Worm (Caenorhabditis elegans): ENCODE results near the gene cutl-12.

Gene cutl-12

ce11 chrII:8646437-8646836 is 12.2 kb upstream of the cutl-12 start:
- TF ChIP-seq zip-8 (tag; optimal IDR thresholded peaks at IDR 0.05) (no peak), lsy-2 (tag; optimal IDR thresholded peaks at IDR 0.05) (no peak), ham-2 (GFP tag; optimal IDR thresholded peaks at IDR 0.05) (no peak), hlh-1 (tag; optimal IDR thresholded peaks at IDR 0.05) (no peak), ceh-83 (GFP tag; optimal IDR thresholded peaks at IDR 0.05) (no peak), sem-2 (GFP tag; optimal IDR thresholded peaks at IDR 0.05) (no peak), mab-5 (tag; optimal IDR thresholded peaks at IDR 0.05) (no peak), sptf-1 (tag; optimal IDR thresholded peaks at IDR 0.05) (no peak), snpc-4 (tag; optimal IDR thresholded peaks at IDR 0.05) (no peak), lin-13 (tag; optimal IDR thresholded peaks at IDR 0.05) (no peak), blmp-1 (tag; optimal IDR thresholded peaks at IDR 0.05) (no peak), mls-2 (tag; optimal IDR thresholded peaks at IDR 0.05) (no peak), nhr-28 (tag; optimal IDR thresholded peaks at IDR 0.05) (no peak), ztf-11 (tag; optimal IDR thresholded peaks at IDR 0.05) (no peak), drap-1 (GFP tag; optimal IDR thresholded peaks at IDR 0.05) (no peak), flh-1 (GFP tag; optimal IDR thresholded peaks at IDR 0.05) (no peak), ceh-39 (tag; optimal IDR thresholded peaks at IDR 0.05) (no peak)

- TF ChIP-seq unc-120 (tag; optimal IDR thresholded peaks at IDR 0.05; ENCODE audit: poor library complexity, severe bottlenecking): no peak
- TF ChIP-seq nhr-237 (tag; optimal IDR thresholded peaks at IDR 0.05): no peak
- no peak for TF ChIP-seq elt-1 (tag; optimal IDR thresholded peaks at IDR 0.05; ENCODE audit: borderline replicate concordance, insufficient read depth)
- no peak for TF ChIP-seq snpc-4 (tag; optimal IDR thresholded peaks at IDR 0.05)
- TF ChIP-seq elt-3 (tag; optimal IDR thresholded peaks at IDR 0.05): no peak
- peak; percentile 2 for TF ChIP-seq unc-62 (GFP tag; optimal IDR thresholded peaks at IDR 0.05)
- no peak for TF ChIP-seq unc-39 (tag; optimal IDR thresholded peaks at IDR 0.05)
- TF ChIP-seq ces-1 (GFP tag; optimal IDR thresholded peaks at IDR 0.05): peak; percentile 60
- no peak for TF ChIP-seq lin-32 (GFP tag; optimal IDR thresholded peaks at IDR 0.05)
- TF ChIP-seq drap-1 (GFP tag; optimal IDR thresholded peaks at IDR 0.05): no peak
- no peak for TF ChIP-seq mep-1 (tag; optimal IDR thresholded peaks at IDR 0.05)
These were observed 9.5 kb upstream of the cutl-12 start for ce11 chrII:8643627-8644356.

ce11 chrII:8642376-8642775 is 8.1 kb upstream of the cutl-12 start:
- TF ChIP-seq blmp-1 (tag; optimal IDR thresholded peaks at IDR 0.05) (peak; percentile 86), ham-2 (GFP tag; optimal IDR thresholded peaks at IDR 0.05) (no peak)

ce11 chrII:8641131-8641530 is 6.8 kb upstream of the cutl-12 start, which contains the start of gene D2085.7:
D2085.7 (plus strand) TSS chrII:8641381.
- peak; percentile 56 for TF ChIP-seq ham-2 (GFP tag; optimal IDR thresholded peaks at IDR 0.05)
- TF ChIP-seq lsy-2 (tag; optimal IDR thresholded peaks at IDR 0.05): no peak
- no peak for TF ChIP-seq ces-1 (GFP tag; optimal IDR thresholded peaks at IDR 0.05)
- TF ChIP-seq pha-4 (tag; optimal IDR thresholded peaks at IDR 0.05): no peak

- TF ChIP-seq nhr-2 (tag; optimal IDR thresholded peaks at IDR 0.05): no peak
- no peak for TF ChIP-seq mep-1 (tag; optimal IDR thresholded peaks at IDR 0.05)
- no peak for TF ChIP-seq drap-1 (GFP tag; optimal IDR thresholded peaks at IDR 0.05)
- no peak for TF ChIP-seq nhr-76 (tag; optimal IDR thresholded peaks at IDR 0.05)
- TF ChIP-seq mab-5 (tag; optimal IDR thresholded peaks at IDR 0.05): no peak
- TF ChIP-seq flh-1 (GFP tag; optimal IDR thresholded peaks at IDR 0.05): no peak
- TF ChIP-seq sem-2 (GFP tag; optimal IDR thresholded peaks at IDR 0.05): no peak
- TF ChIP-seq unc-39 (tag; optimal IDR thresholded peaks at IDR 0.05): no peak
- no peak for TF ChIP-seq cnd-1 (tag; optimal IDR thresholded peaks at IDR 0.05)
- no peak for TF ChIP-seq sptf-1 (tag; optimal IDR thresholded peaks at IDR 0.05)
- no peak for TF ChIP-seq nhr-28 (tag; optimal IDR thresholded peaks at IDR 0.05)
- no peak for TF ChIP-seq mls-2 (tag; optimal IDR thresholded peaks at IDR 0.05)
- TF ChIP-seq ces-1 (GFP tag; optimal IDR thresholded peaks at IDR 0.05): no peak
- TF ChIP-seq snpc-4 (tag; optimal IDR thresholded peaks at IDR 0.05): no peak
- no peak for TF ChIP-seq ceh-43 (GFP tag; optimal IDR thresholded peaks at IDR 0.05)
- TF ChIP-seq ceh-39 (tag; optimal IDR thresholded peaks at IDR 0.05): no peak
- TF ChIP-seq lsy-2 (tag; optimal IDR thresholded peaks at IDR 0.05): no peak
- no peak for TF ChIP-seq elt-3 (tag; optimal IDR thresholded peaks at IDR 0.05)
- TF ChIP-seq elt-1 (tag; optimal IDR thresholded peaks at IDR 0.05; ENCODE audit: borderline replicate concordance, insufficient read depth): no peak
These were observed 6.2 kb upstream of the cutl-12 start for ce11 chrII:8640503-8640902.
